Worm (Caenorhabditis elegans) whole organism, L1 larva: Measurements from ENCODE around the gene ska-3.

ENCODE experiments used
- aly-2 ChIP-seq: fragments of 150-350 bp; optimal IDR thresholded peaks from 2 replicates; lab custom pipeline; 2014; ENCODE audit warnings: missing biosample characterization, missing genetic modification characterization
- nhr-20 ChIP-seq: sonication (generic microtip); optimal IDR thresholded peaks from 2 replicates; lab custom pipeline; 2016; ENCODE audit warnings: mild to moderate bottlenecking, missing genetic modification characterization, missing compliant biosample characterization
- nhr-28 ChIP-seq: fragments of 150-350 bp; optimal IDR thresholded peaks from 2 replicates; lab custom pipeline; 2014; ENCODE audit warnings: missing biosample characterization, missing genetic modification characterization
- nhr-71 ChIP-seq: sonication (generic microtip); optimal IDR thresholded peaks from 2 replicates; lab custom pipeline; 2016; ENCODE audit warnings: mild to moderate bottlenecking, missing genetic modification characterization, moderate library complexity, missing compliant biosample characterization
- snpc-4 ChIP-seq: fragments of 150-350 bp; optimal IDR thresholded peaks from 2 replicates; lab custom pipeline; 2014; ENCODE audit warnings: missing biosample characterization, missing genetic modification characterization

DNA sequence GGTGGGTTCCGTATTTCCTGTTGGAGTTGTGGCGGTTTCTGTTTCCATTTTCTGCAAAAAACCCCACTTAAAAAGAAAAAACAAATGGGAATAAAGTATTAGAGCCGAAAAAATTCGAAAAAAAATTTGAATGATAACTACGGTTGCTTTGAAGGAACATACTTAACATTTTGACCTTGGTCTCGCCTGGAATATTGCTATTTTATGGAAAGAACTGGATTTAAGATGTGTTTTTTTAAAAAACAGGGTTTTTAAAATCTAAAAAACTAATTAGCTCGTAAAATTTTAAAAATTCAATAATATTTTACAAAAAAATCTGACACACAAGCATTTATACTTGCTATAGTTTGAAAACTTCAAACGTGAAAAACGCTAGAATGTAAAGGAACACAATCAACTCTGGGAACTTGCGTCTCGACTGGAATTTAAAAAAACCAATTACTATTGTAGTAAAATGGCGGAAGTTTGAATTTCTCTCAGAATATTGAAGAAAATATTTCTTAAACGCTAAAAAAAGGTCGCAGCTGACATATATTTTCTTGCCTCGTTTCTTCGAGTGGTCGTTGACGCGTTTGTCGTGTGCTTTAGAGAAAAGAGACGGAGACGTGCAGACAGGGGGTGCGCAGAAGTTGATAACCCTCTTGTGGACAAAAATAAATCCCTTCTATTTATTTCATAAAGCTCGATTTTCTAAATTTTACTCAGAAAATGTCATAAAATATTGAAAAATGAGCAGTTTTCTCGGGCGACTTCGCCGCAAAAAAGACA is 19.3 kb upstream of the ska-3 start, which contains the start of the genes lgg-3 and rgs-5:
- TF ChIP-seq nhr-20 (tag; lab: Kevin White, UChicago) (peak; percentile 3), nhr-28 (tag; lab: Kevin White, UChicago) (no peak), snpc-4 (no peak), nhr-71 (peak; percentile 46), aly-2 (tag; lab: Kevin White, UChicago) (no peak)
